Fruit fly (Drosophila melanogaster) whole organism, embryonic: ENCODE results near the gene Chrac-14.

Experiments used
- CG10209 ChIP-seq: fragments of 200-800 bp; sonication (Bioruptor generic); optimal IDR thresholded peaks from 3 replicates; lab custom pipeline; 2017; ENCODE audit warnings: missing biosample characterization, mild to moderate bottlenecking, missing genetic modification characterization, missing genetic modification reagents
- CG10267 ChIP-seq: fragments of 200-800 bp; sonication (Bioruptor generic); optimal IDR thresholded peaks from 2 replicates; lab custom pipeline; 2018; ENCODE audit warnings: missing biosample characterization, mild to moderate bottlenecking, missing genetic modification characterization, moderate library complexity
- CG10462 ChIP-seq: fragments of 200-800 bp; sonication (Bioruptor generic); optimal IDR thresholded peaks from 2 replicates; lab custom pipeline; 2016; ENCODE audit warnings: missing biosample characterization, missing genetic modification characterization
- CG10543 ChIP-seq: fragments of 200-800 bp; sonication (Bioruptor generic); optimal IDR thresholded peaks from 3 replicates; lab custom pipeline; 2017; ENCODE audit warnings: missing biosample characterization, mild to moderate bottlenecking, missing genetic modification characterization, moderate library complexity
- CG10979 ChIP-seq: fragments of 200-800 bp; sonication (Bioruptor generic); optimal IDR thresholded peaks from 2 replicates; lab custom pipeline; 2018; ENCODE audit warnings: missing biosample characterization, mild to moderate bottlenecking, missing genetic modification characterization, moderate library complexity
- CG11504 ChIP-seq: fragments of 200-800 bp; sonication (Bioruptor generic); optimal IDR thresholded peaks from 3 replicates; lab custom pipeline; 2019; ENCODE audit warnings: missing biosample characterization, mild to moderate bottlenecking, missing genetic modification characterization, moderate library complexity
- CG12942 ChIP-seq: fragments of 200-800 bp; sonication (Bioruptor generic); optimal IDR thresholded peaks from 3 replicates; lab custom pipeline; 2016; ENCODE audit warnings: missing biosample characterization, missing genetic modification characterization
- CG15696 ChIP-seq: fragments of 200-800 bp; sonication (Bioruptor generic); optimal IDR thresholded peaks from 2 replicates; lab custom pipeline; 2019; ENCODE audit warnings: missing biosample characterization, mild to moderate bottlenecking, missing genetic modification characterization, moderate library complexity
- CG17829 ChIP-seq: fragments of 200-800 bp; optimal IDR thresholded peaks from 2 replicates; lab custom pipeline; 2019; ENCODE audit warnings: missing biosample characterization, mild to moderate bottlenecking, missing genetic modification characterization, moderate library complexity
- CG2120 ChIP-seq: fragments of 200-800 bp; sonication (Bioruptor generic); optimal IDR thresholded peaks from 3 replicates; lab custom pipeline; 2016; ENCODE audit warnings: missing biosample characterization, missing genetic modification characterization
- CG2712 ChIP-seq: fragments of 200-800 bp; optimal IDR thresholded peaks from 3 replicates; lab custom pipeline; 2019; ENCODE audit warnings: missing biosample characterization, mild to moderate bottlenecking, missing genetic modification characterization, moderate library complexity
- CG30403 ChIP-seq: fragments of 200-800 bp; sonication (Bioruptor generic); optimal IDR thresholded peaks from 3 replicates; lab custom pipeline; 2016; ENCODE audit warnings: missing biosample characterization, missing genetic modification characterization
- CG4424 ChIP-seq: fragments of 200-800 bp; sonication (Bioruptor generic); optimal IDR thresholded peaks from 3 replicates; lab custom pipeline; 2016; ENCODE audit warnings: missing biosample characterization, missing genetic modification characterization
- CG4707 ChIP-seq: fragments of 200-800 bp; sonication (Bioruptor generic); optimal IDR thresholded peaks from 2 replicates; lab custom pipeline; 2018; ENCODE audit warnings: missing biosample characterization, mild to moderate bottlenecking, missing genetic modification characterization, moderate library complexity
- CG4854 ChIP-seq: fragments of 200-800 bp; sonication (Bioruptor generic); optimal IDR thresholded peaks from 2 replicates; lab custom pipeline; 2016; ENCODE audit warnings: missing biosample characterization, missing genetic modification characterization, inconsistent platforms
- CG6254 ChIP-seq: fragments of 200-800 bp; sonication (Bioruptor generic); optimal IDR thresholded peaks from 3 replicates; lab custom pipeline; 2017; ENCODE audit warnings: mild to moderate bottlenecking, missing biosample characterization, missing genetic modification reagents, missing genetic modification characterization
- CG7839 ChIP-seq: fragments of 200-800 bp; sonication (Bioruptor generic); optimal IDR thresholded peaks from 3 replicates; lab custom pipeline; 2018; ENCODE audit warnings: missing biosample characterization, mild to moderate bottlenecking, missing genetic modification characterization, moderate library complexity
- CG8478 ChIP-seq: fragments of >200 bp; optimal IDR thresholded peaks from 2 replicates; lab custom pipeline; 2018
- CG8924 ChIP-seq: fragments of 200-800 bp; optimal IDR thresholded peaks from 3 replicates; lab custom pipeline; 2019; ENCODE audit warnings: missing biosample characterization, mild to moderate bottlenecking, missing genetic modification characterization, moderate library complexity
- CG9727 ChIP-seq: fragments of 200-800 bp; sonication (Bioruptor generic); optimal IDR thresholded peaks from 3 replicates; lab custom pipeline; 2017; ENCODE audit warnings: missing biosample characterization, mild to moderate bottlenecking, missing genetic modification characterization
- CoRest ChIP-seq: fragments of 200-800 bp; sonication (Bioruptor generic); optimal IDR thresholded peaks from 3 replicates; lab custom pipeline; 2018; ENCODE audit warnings: missing biosample characterization, mild to moderate bottlenecking, missing genetic modification characterization, moderate library complexity
- D19A ChIP-seq: fragments of 200-800 bp; optimal IDR thresholded peaks from 3 replicates; lab custom pipeline; 2019; ENCODE audit warnings: missing biosample characterization, mild to moderate bottlenecking, missing genetic modification characterization, moderate library complexity
- Drgx ChIP-seq: fragments of 200-800 bp; sonication (Bioruptor generic); IDR thresholded peaks from 2 replicates; pipeline ENCODE4 v1.3.6; 2022; ENCODE audit warnings: missing biosample characterization, missing genetic modification characterization
- Hr3 ChIP-seq: fragments of 200-800 bp; sonication (Bioruptor generic); optimal IDR thresholded peaks from 3 replicates; lab custom pipeline; 2016; ENCODE audit warnings: missing biosample characterization, missing genetic modification characterization
- Hr51 ChIP-seq, 2 experiments: fragments of 200-800 bp; sonication (Bioruptor generic); optimal IDR thresholded peaks; 2 replicates in 1 of 2; 3 replicates in 1 of 2; lab custom pipeline; 2016 to 2018; ENCODE audit warnings: missing biosample characterization in 2 of 2, missing genetic modification characterization in 2 of 2, mild to moderate bottlenecking in 1 of 2, moderate library complexity in 1 of 2
- Med ChIP-seq: fragments of 200-800 bp; sonication (Bioruptor generic); peaks from one replicate; lab custom pipeline; 2016; ENCODE audit warnings: missing biosample characterization, missing genetic modification characterization, mild to moderate bottlenecking, inconsistent platforms, moderate library complexity
- Mes4 ChIP-seq: fragments of 200-800 bp; sonication (Bioruptor generic); optimal IDR thresholded peaks from 2 replicates; lab custom pipeline; 2016; ENCODE audit warnings: missing biosample characterization, missing genetic modification characterization
- NFAT ChIP-seq: fragments of 200-800 bp; sonication (Bioruptor generic); IDR thresholded peaks from 2 replicates; pipeline ENCODE4 v1.3.6; 2022; ENCODE audit warnings: missing biosample characterization, missing genetic modification characterization
- Nf-YC ChIP-seq: fragments of 200-800 bp; optimal IDR thresholded peaks from 3 replicates; lab custom pipeline; 2019; ENCODE audit warnings: missing biosample characterization, mild to moderate bottlenecking, missing genetic modification characterization, moderate library complexity
- Pdp1 ChIP-seq, 2 experiments: fragments of 200-800 bp; sonication (Bioruptor generic); optimal IDR thresholded peaks; 3 replicates each; lab custom pipeline; 2016; ENCODE audit warnings: missing biosample characterization in 2 of 2, missing genetic modification characterization in 2 of 2, mild to moderate bottlenecking in 1 of 2, moderate library complexity in 1 of 2
- Sox102F ChIP-seq: fragments of 200-800 bp; sonication (Bioruptor generic); optimal IDR thresholded peaks from 2 replicates; lab custom pipeline; 2018; ENCODE audit warnings: missing biosample characterization, mild to moderate bottlenecking, missing genetic modification characterization, moderate library complexity
- Ssrp ChIP-seq: fragments of 200-800 bp; sonication (Bioruptor generic); optimal IDR thresholded peaks from 2 replicates; lab custom pipeline; 2018; ENCODE audit warnings: missing biosample characterization, mild to moderate bottlenecking, missing genetic modification characterization, moderate library complexity
- Xrp1 ChIP-seq: fragments of 200-800 bp; sonication (Bioruptor generic); IDR thresholded peaks from 2 replicates; pipeline ENCODE4 v1.3.6; 2022; ENCODE audit warnings: missing biosample characterization, missing genetic modification characterization
- cad ChIP-seq: fragments of >200 bp; optimal IDR thresholded peaks from 2 replicates; lab custom pipeline; 2017; ENCODE audit warnings: missing biosample characterization, missing genetic modification characterization
- chinmo ChIP-seq: fragments of 200-800 bp; sonication (Bioruptor generic); IDR thresholded peaks from 4 replicates; pipeline ENCODE4 v1.3.6; 2022; ENCODE audit warnings: missing biosample characterization, missing genetic modification characterization; ENCODE audit not compliant: partially characterized antibody
- chm ChIP-seq: fragments of 200-800 bp; sonication (Bioruptor generic); IDR thresholded peaks from 2 replicates; pipeline ENCODE4 v1.3.6; 2022; ENCODE audit warnings: missing biosample characterization, missing genetic modification characterization
- croc ChIP-seq: fragments of 200-800 bp; sonication (Bioruptor generic); conservative IDR thresholded peaks from 3 replicates; pipeline ENCODE4 v1.3.6; 2022; ENCODE audit warnings: missing biosample characterization, missing genetic modification characterization
- dmrt11E ChIP-seq: fragments of 200-800 bp; sonication (Bioruptor generic); optimal IDR thresholded peaks from 3 replicates; lab custom pipeline; 2018; ENCODE audit warnings: missing biosample characterization, mild to moderate bottlenecking, missing genetic modification characterization, moderate library complexity
- fd96Cb ChIP-seq: fragments of 200-800 bp; sonication (Bioruptor generic); optimal IDR thresholded peaks from 2 replicates; lab custom pipeline; 2018; ENCODE audit warnings: missing biosample characterization, mild to moderate bottlenecking, missing genetic modification characterization, moderate library complexity
- nom ChIP-seq: fragments of 200-800 bp; sonication (Bioruptor generic); optimal IDR thresholded peaks from 2 replicates; lab custom pipeline; 2017; ENCODE audit warnings: missing biosample characterization, missing genetic modification characterization, mild to moderate bottlenecking, moderate library complexity, missing genetic modification reagents
- phol ChIP-seq: fragments of 200-800 bp; sonication (Bioruptor generic); optimal IDR thresholded peaks from 3 replicates; lab custom pipeline; 2018; ENCODE audit warnings: missing biosample characterization, mild to moderate bottlenecking, missing genetic modification characterization, moderate library complexity
- sens ChIP-seq: fragments of 200-800 bp; sonication (Bioruptor generic); peaks from one replicate; lab custom pipeline; 2016; ENCODE audit warnings: missing biosample characterization, missing genetic modification characterization
- sisA ChIP-seq: fragments of 200-800 bp; sonication (Bioruptor generic); IDR thresholded peaks from 2 replicates; pipeline ENCODE4 v1.3.6; 2022; ENCODE audit warnings: missing biosample characterization, missing genetic modification characterization
- sna ChIP-seq: fragments of 200-800 bp; sonication (Bioruptor generic); IDR thresholded peaks from 2 replicates; pipeline ENCODE4 v1.3.6; 2022; ENCODE audit warnings: missing biosample characterization, missing genetic modification characterization; ENCODE audit not compliant: partially characterized antibody
- tio ChIP-seq: fragments of 200-800 bp; sonication (Bioruptor generic); optimal IDR thresholded peaks from 2 replicates; lab custom pipeline; 2017; ENCODE audit warnings: missing biosample characterization, missing genetic modification characterization, inconsistent platforms
- zen ChIP-seq: fragments of 200-800 bp; sonication (Bioruptor generic); optimal IDR thresholded peaks from 3 replicates; lab custom pipeline; 2018; ENCODE audit warnings: missing biosample characterization, mild to moderate bottlenecking, missing genetic modification characterization, moderate library complexity
- zfh1 ChIP-seq: fragments of 200-800 bp; sonication (Bioruptor generic); IDR thresholded peaks from 3 replicates; pipeline ENCODE4 v1.3.6; 2022; ENCODE audit warnings: missing biosample characterization, missing genetic modification characterization

Chrac-14 gene

dm6 chr2L:8468929-8469681 is 31.9 kb downstream of the Chrac-14 start:
- TF ChIP-seq CG4854 (GFP tag; lab: Kevin White, UChicago), result no peak
- TF ChIP-seq Med, result peak; percentile 35

- TF ChIP-seq Sox102F (GFP tag; lab: Kevin White, UChicago) (peak; percentile 36), phol (tag; lab: Kevin White, UChicago) (peak; percentile 71), CoRest (peak; percentile 32), sna (GFP tag; lab: Robert Waterston, UW) (no peak), Hr3 (GFP tag; lab: Kevin White, UChicago) (peak; percentile 15), fd96Cb (tag; lab: Kevin White, UChicago) (peak; percentile 58), D19A (tag; lab: Kevin White, UChicago) (peak; percentile 41), cad (no peak), nom (peak; percentile 14), NFAT (GFP tag; lab: Robert Waterston, UW) (no peak), Hr51 (GFP tag; optimal IDR thresholded peaks at IDR 0.05; lab: Kevin White, UChicago) (peak in 1 of 2 experiments; percentile 25), CG30403 (peak; percentile 29), CG11504 (peak; percentile 50), sens (GFP tag; lab: Kevin White, UChicago) (peak; percentile 84), chm (GFP tag; lab: Robert Waterston, UW) (no peak), CG7839 (tag; lab: Kevin White, UChicago) (peak; percentile 48), Ssrp (tag; lab: Kevin White, UChicago) (peak; percentile 40), CG10462 (GFP tag; lab: Kevin White, UChicago) (no peak), CG4707 (GFP tag; lab: Kevin White, UChicago) (no peak), CG4424 (GFP tag; lab: Kevin White, UChicago) (peak; percentile 44), CG12942 (GFP tag; lab: Kevin White, UChicago) (no peak), CG10209 (GFP tag; lab: Kevin White, UChicago) (peak; percentile 19), CG8478 (lab: Kevin White, UChicago) (no peak), Drgx (peak; percentile 47; the same call in 1 of the 2 replicates), Mes4 (GFP tag; lab: Kevin White, UChicago) (no peak), croc (GFP tag; lab: Robert Waterston, UW) (no peak), Xrp1 (GFP tag; lab: Robert Waterston, UW) (peak; percentile 63), CG8924 (peak; percentile 40), chinmo (GFP tag; lab: Robert Waterston, UW) (no peak), dmrt11E (peak; percentile 76), CG2712 (tag; lab: Kevin White, UChicago) (peak; percentile 72), CG10543 (GFP tag; lab: Kevin White, UChicago) (no peak), CG10979 (tag; lab: Kevin White, UChicago) (peak; percentile 76), CG17829 (tag; lab: Kevin White, UChicago) (peak; percentile 64), sisA (GFP tag; lab: Robert Waterston, UW) (peak; percentile 17; the same call in 1 of the 2 replicates), CG6254 (GFP tag; lab: Kevin White, UChicago) (peak; percentile 29), zen (tag; lab: Kevin White, UChicago) (peak; percentile 60), CG15696 (tag; lab: Kevin White, UChicago) (peak; percentile 57), CG9727 (GFP tag; lab: Kevin White, UChicago) (peak; percentile 60), CG2120 (no peak), CG10267 (peak; percentile 41), tio (peak; percentile 14), Pdp1 (GFP tag; optimal IDR thresholded peaks at IDR 0.05; lab: Kevin White, UChicago) (peak in 1 of 2 experiments; percentile 42), zfh1 (GFP tag; lab: Robert Waterston, UW) (peak; percentile 46; the same call in 1 of the 3 replicates), Nf-YC (no peak)
Measured at dm6 chr2L:8471667-8472066, 34.5 kb downstream of the Chrac-14 start.
